Fruit fly (Drosophila melanogaster) whole organism, embryonic: ENCODE measurements around the gene CG18675.

ENCODE experiments used
- Awh ChIP-seq: fragments of 200-800 bp; sonication (Bioruptor generic); IDR thresholded peaks from 2 replicates; pipeline ENCODE4, ENCODE4 v1.3.6; 2022; ENCODE audit warnings: missing biosample characterization, missing genetic modification characterization
- B-H2 ChIP-seq: fragments of 200-800 bp; sonication (Bioruptor generic); optimal IDR thresholded peaks from 2 replicates; lab custom pipeline; 2018; ENCODE audit warnings: missing biosample characterization, mild to moderate bottlenecking, missing genetic modification characterization
- Bteb2 ChIP-seq: fragments of 200-800 bp; sonication (Bioruptor generic); optimal IDR thresholded peaks from 2 replicates; lab custom pipeline; 2016; ENCODE audit warnings: missing biosample characterization, missing genetic modification characterization
- CG1024 ChIP-seq: fragments of 200-800 bp; sonication (Bioruptor generic); IDR thresholded peaks from 2 replicates; pipeline ENCODE4 v1.3.6; 2022; ENCODE audit warnings: missing biosample characterization, missing genetic modification characterization
- CG10321 ChIP-seq: fragments of 200-800 bp; sonication (Bioruptor generic); IDR thresholded peaks from 2 replicates; pipeline ENCODE4 v1.3.6; 2022; ENCODE audit warnings: missing biosample characterization, missing genetic modification characterization
- CG11695 ChIP-seq: fragments of 200-800 bp; sonication (Bioruptor generic); IDR thresholded peaks from 3 replicates; pipeline ENCODE4 v1.3.6; 2022; ENCODE audit warnings: missing biosample characterization, missing genetic modification characterization
- CG13123 ChIP-seq: fragments of 200-800 bp; sonication (Bioruptor generic); optimal IDR thresholded peaks from 2 replicates; lab custom pipeline; 2016; ENCODE audit warnings: missing biosample characterization, missing genetic modification characterization
- CG14710 ChIP-seq: fragments of 200-800 bp; sonication (Bioruptor generic); optimal IDR thresholded peaks from 3 replicates; lab custom pipeline; 2019; ENCODE audit warnings: missing biosample characterization, mild to moderate bottlenecking, missing genetic modification characterization, moderate library complexity
- CG18476 ChIP-seq: fragments of 200-800 bp; sonication (Bioruptor generic); optimal IDR thresholded peaks from 2 replicates; lab custom pipeline; 2016; ENCODE audit warnings: missing biosample characterization, mild to moderate bottlenecking, missing genetic modification characterization
- CG18764 ChIP-seq: fragments of 200-800 bp; sonication (Bioruptor generic); optimal IDR thresholded peaks from 3 replicates; lab custom pipeline; 2016; ENCODE audit warnings: missing biosample characterization, missing genetic modification characterization
- CG2129 ChIP-seq: fragments of 200-800 bp; sonication (Bioruptor generic); IDR thresholded peaks from 2 replicates; pipeline ENCODE4 v1.3.6; 2022; ENCODE audit warnings: missing biosample characterization, missing genetic modification characterization; ENCODE audit not compliant: partially characterized antibody
- CG2199 ChIP-seq: fragments of 200-800 bp; sonication (Bioruptor generic); IDR thresholded peaks from 3 replicates; pipeline ENCODE4 v1.3.6; 2022; ENCODE audit warnings: missing biosample characterization, missing genetic modification characterization
- CG6689 ChIP-seq: fragments of 200-800 bp; sonication (Bioruptor generic); IDR thresholded peaks from 2 replicates; pipeline ENCODE4 v1.3.6; 2022; ENCODE audit warnings: missing biosample characterization, missing genetic modification characterization
- CG9797 ChIP-seq: fragments of 200-800 bp; sonication (Bioruptor generic); optimal IDR thresholded peaks from 3 replicates; lab custom pipeline; 2018; ENCODE audit warnings: missing biosample characterization, mild to moderate bottlenecking, missing genetic modification characterization
- CoRest ChIP-seq: fragments of 200-800 bp; sonication (Bioruptor generic); optimal IDR thresholded peaks from 3 replicates; lab custom pipeline; 2018; ENCODE audit warnings: missing biosample characterization, mild to moderate bottlenecking, missing genetic modification characterization, moderate library complexity
- Dad ChIP-seq: fragments of 200-800 bp; sonication (Bioruptor generic); optimal IDR thresholded peaks from 3 replicates; lab custom pipeline; 2016; ENCODE audit warnings: missing biosample characterization, missing genetic modification characterization
- Drgx ChIP-seq: fragments of 200-800 bp; sonication (Bioruptor generic); IDR thresholded peaks from 2 replicates; pipeline ENCODE4 v1.3.6; 2022; ENCODE audit warnings: missing biosample characterization, missing genetic modification characterization
- E2f1 ChIP-seq: fragments of 200-800 bp; sonication (Bioruptor generic); IDR thresholded peaks from 2 replicates; pipeline ENCODE4 v1.3.6; 2022; ENCODE audit warnings: missing biosample characterization, missing genetic modification characterization
- HLHmδ ChIP-seq: fragments of 200-800 bp; sonication (Bioruptor generic); optimal IDR thresholded peaks from 2 replicates; lab custom pipeline; 2018; ENCODE audit warnings: missing biosample characterization, mild to moderate bottlenecking, missing genetic modification characterization, moderate library complexity
- Hr51 ChIP-seq, 2 experiments: fragments of 200-800 bp; sonication (Bioruptor generic); optimal IDR thresholded peaks; 2 replicates in 1 of 2; 3 replicates in 1 of 2; lab custom pipeline; 2016 to 2018; ENCODE audit warnings: missing biosample characterization in 2 of 2, missing genetic modification characterization in 2 of 2, mild to moderate bottlenecking in 1 of 2, moderate library complexity in 1 of 2
- Hr78 ChIP-seq, 2 experiments: fragments of 200-800 bp in 1 of 2; fragments of >200 bp in 1 of 2; sonication (Bioruptor generic) in 1 of 2; optimal IDR thresholded peaks; 2 replicates each; lab custom pipeline; 2017 to 2019; ENCODE audit warnings: missing biosample characterization in 2 of 2, missing genetic modification characterization in 2 of 2, mild to moderate bottlenecking in 1 of 2, moderate library complexity in 1 of 2
- Kr ChIP-seq: fragments of 200-800 bp; sonication (Bioruptor generic); optimal IDR thresholded peaks from 2 replicates; lab custom pipeline; 2017; ENCODE audit warnings: missing biosample characterization, mild to moderate bottlenecking, missing genetic modification characterization
- Lpt ChIP-seq: fragments of >200 bp; optimal IDR thresholded peaks from 2 replicates; lab custom pipeline; 2018; ENCODE audit warnings: missing biosample characterization, missing genetic modification characterization
- Oli ChIP-seq: fragments of 200-800 bp; sonication (Bioruptor generic); optimal IDR thresholded peaks from 2 replicates; lab custom pipeline; 2018; ENCODE audit warnings: missing biosample characterization, mild to moderate bottlenecking, missing genetic modification characterization, moderate library complexity
- Poxn ChIP-seq: fragments of 200-800 bp; sonication (Bioruptor generic); IDR thresholded peaks from 2 replicates; pipeline ENCODE4 v1.3.6; 2022; ENCODE audit warnings: missing biosample characterization, missing genetic modification characterization
- Sox100B ChIP-seq: fragments of 200-800 bp; sonication (Bioruptor generic); optimal IDR thresholded peaks from 3 replicates; lab custom pipeline; 2018; ENCODE audit warnings: missing biosample characterization, mild to moderate bottlenecking, missing genetic modification characterization
- Spps ChIP-seq: fragments of 200-800 bp; sonication (Bioruptor generic); optimal IDR thresholded peaks from 2 replicates; lab custom pipeline; 2018; ENCODE audit warnings: missing biosample characterization, mild to moderate bottlenecking, missing genetic modification characterization
- Tbp ChIP-seq: fragments of >200 bp; optimal IDR thresholded peaks from 2 replicates; lab custom pipeline; 2018; ENCODE audit warnings: missing biosample characterization, missing genetic modification characterization
- Vsx1 ChIP-seq: fragments of 200-800 bp; sonication (Bioruptor generic); optimal IDR thresholded peaks from 2 replicates; lab custom pipeline; 2017; ENCODE audit warnings: missing biosample characterization, mild to moderate bottlenecking, missing genetic modification characterization, missing genetic modification reagents
- abd-A ChIP-seq: fragments of 200-800 bp; sonication (Bioruptor generic); optimal IDR thresholded peaks from 3 replicates; lab custom pipeline; 2019; ENCODE audit warnings: missing biosample characterization, mild to moderate bottlenecking, missing genetic modification characterization, moderate library complexity
- ac ChIP-seq: fragments of 200-800 bp; sonication (Bioruptor generic); optimal IDR thresholded peaks from 3 replicates; lab custom pipeline; 2017; ENCODE audit warnings: missing biosample characterization, mild to moderate bottlenecking, missing genetic modification characterization
- aop ChIP-seq: fragments of 200-800 bp; sonication (Bioruptor generic); IDR thresholded peaks from 2 replicates; pipeline ENCODE4 v1.3.6; 2022; ENCODE audit warnings: missing biosample characterization, missing genetic modification characterization
- chm ChIP-seq: fragments of 200-800 bp; sonication (Bioruptor generic); IDR thresholded peaks from 2 replicates; pipeline ENCODE4 v1.3.6; 2022; ENCODE audit warnings: missing biosample characterization, missing genetic modification characterization
- crc ChIP-seq: fragments of 200-800 bp; sonication (Bioruptor generic); optimal IDR thresholded peaks from 2 replicates; lab custom pipeline; 2016; ENCODE audit warnings: missing biosample characterization, missing genetic modification characterization
- emc ChIP-seq: fragments of 200-800 bp; sonication (Bioruptor generic); optimal IDR thresholded peaks from 2 replicates; lab custom pipeline; 2016; ENCODE audit warnings: missing biosample characterization, missing genetic modification characterization
- eve ChIP-seq, 2 experiments: fragments of >200 bp; optimal IDR thresholded peaks; 2 replicates each; lab custom pipeline; 2017; ENCODE audit warnings: missing biosample characterization in 2 of 2, missing genetic modification characterization in 2 of 2
- exex ChIP-seq: fragments of 200-800 bp; sonication (Bioruptor generic); optimal IDR thresholded peaks from 4 replicates; lab custom pipeline; 2018; ENCODE audit warnings: missing biosample characterization, mild to moderate bottlenecking, missing genetic modification characterization, moderate library complexity
- fru ChIP-seq: fragments of >200 bp; optimal IDR thresholded peaks from 2 replicates; lab custom pipeline; 2017
- gsb ChIP-seq: fragments of 200-800 bp; sonication (Bioruptor generic); IDR thresholded peaks from 2 replicates; pipeline ENCODE4 v1.3.6; 2022; ENCODE audit warnings: missing biosample characterization, missing genetic modification characterization
- ham ChIP-seq: fragments of 200-800 bp; sonication (Bioruptor generic); IDR thresholded peaks from 2 replicates; pipeline ENCODE4 v1.3.6; 2022; ENCODE audit warnings: missing biosample characterization, missing genetic modification characterization
- hb ChIP-seq: fragments of 200-800 bp; sonication (Bioruptor generic); IDR thresholded peaks from 3 replicates; pipeline ENCODE4 v1.3.6; 2022; ENCODE audit warnings: missing biosample characterization, missing genetic modification characterization; ENCODE audit not compliant: partially characterized antibody
- hbn ChIP-seq: fragments of 200-800 bp; sonication (Bioruptor generic); IDR thresholded peaks from 2 replicates; pipeline ENCODE4 v1.3.6; 2022; ENCODE audit warnings: missing biosample characterization, missing genetic modification characterization; ENCODE audit not compliant: partially characterized antibody
- lov ChIP-seq, 2 experiments: fragments of 200-800 bp in 1 of 2; fragments of >200 bp in 1 of 2; sonication (Bioruptor generic) in 1 of 2; IDR thresholded peaks in 1 of 2; optimal IDR thresholded peaks in 1 of 2; 2 replicates in 1 of 2; 3 replicates in 1 of 2; pipeline versions ENCODE4 v1.3.6 to Lab custom; 2017 to 2022; ENCODE audit warnings: missing biosample characterization in 1 of 2, missing genetic modification characterization in 1 of 2
- nau ChIP-seq: fragments of 200-800 bp; sonication (Bioruptor generic); optimal IDR thresholded peaks from 3 replicates; lab custom pipeline; 2017; ENCODE audit warnings: missing biosample characterization, mild to moderate bottlenecking, missing genetic modification characterization, missing genetic modification reagents
- oc ChIP-seq: fragments of 200-800 bp; sonication (Bioruptor generic); optimal IDR thresholded peaks from 2 replicates; lab custom pipeline; 2018; ENCODE audit warnings: missing biosample characterization, mild to moderate bottlenecking, missing genetic modification characterization, moderate library complexity
- row ChIP-seq: fragments of 200-800 bp; sonication (Bioruptor generic); IDR thresholded peaks from 3 replicates; pipeline ENCODE4 v1.3.6; 2022; ENCODE audit warnings: missing biosample characterization, missing genetic modification characterization
- ssp ChIP-seq: fragments of 200-800 bp; sonication (Bioruptor generic); IDR thresholded peaks from 2 replicates; pipeline ENCODE4 v1.3.6; 2022; ENCODE audit warnings: missing biosample characterization, missing genetic modification characterization
- toy ChIP-seq: fragments of 200-800 bp; sonication (Bioruptor generic); IDR thresholded peaks from 2 replicates; pipeline ENCODE4 v1.3.6; 2022; ENCODE audit warnings: missing biosample characterization, missing genetic modification characterization

The CG18675 gene

DNA sequence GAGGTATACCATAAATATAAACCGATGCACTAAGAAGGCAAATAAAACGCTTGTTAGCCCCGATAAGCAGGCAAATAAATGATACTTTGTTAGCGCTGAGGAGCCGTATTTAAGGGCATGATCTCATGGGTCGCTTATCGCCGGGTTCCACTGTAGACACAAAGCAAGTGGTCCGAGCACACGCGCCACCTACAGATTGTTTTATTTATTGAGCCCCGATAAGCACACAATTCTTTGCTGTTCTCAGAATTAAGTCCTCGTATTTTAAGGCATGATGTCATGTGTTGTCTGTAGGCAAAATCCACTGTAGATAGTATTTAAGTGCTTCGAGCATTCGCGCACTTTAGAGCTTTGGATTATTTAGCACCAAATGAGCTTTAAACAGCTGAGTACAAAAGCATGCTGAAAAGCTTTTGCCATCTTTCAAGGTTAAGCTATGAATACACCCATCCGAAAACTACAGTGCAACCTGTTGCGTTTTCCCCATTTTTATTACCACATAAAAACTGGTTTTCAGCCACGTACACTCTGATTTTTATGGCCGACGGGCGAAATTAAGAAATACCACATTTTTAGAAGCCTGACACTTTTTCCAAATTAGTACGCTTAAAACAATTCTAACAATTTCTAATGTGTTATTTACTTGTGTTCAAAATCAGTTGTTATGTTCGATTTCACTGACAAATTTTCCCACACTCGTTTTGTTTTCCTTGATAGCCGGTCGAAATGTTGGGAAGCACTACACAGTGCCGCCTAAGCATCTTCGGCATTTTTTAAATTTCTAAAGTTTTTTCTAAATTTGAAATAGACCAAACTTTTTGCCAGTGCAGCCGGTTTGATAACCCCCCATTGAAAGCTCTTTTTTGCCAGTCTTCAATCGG is 66.0 kb downstream of the CG18675 start, which contains the start of gene Sqor (continued):
- TF ChIP-seq Tbp (GFP tag; lab: Kevin White, UChicago): no peak
- TF ChIP-seq ac: no peak
- no peak for TF ChIP-seq hbn
- TF ChIP-seq ham (GFP tag; lab: Robert Waterston, UW): peak; percentile 70; the same call in 1 of the 2 replicates
- TF ChIP-seq Lpt (GFP tag; lab: Kevin White, UChicago): no peak
- peak; percentile 29 for TF ChIP-seq CG13123 (GFP tag; lab: Kevin White, UChicago)
- TF ChIP-seq row: peak; percentile 95
- peak; percentile 83 for TF ChIP-seq oc
- TF ChIP-seq lov (optimal IDR thresholded peaks at IDR 0.05; lab: Kevin White, UChicago): no peak
- TF ChIP-seq lov (GFP tag; IDR thresholded peaks at IDR 0.05; lab: Robert Waterston, UW): peak; percentile 59; the same call in 1 of the 3 replicates
- TF ChIP-seq Kr (GFP tag; lab: Kevin White, UChicago): no peak
- TF ChIP-seq CG9797 (GFP tag; lab: Kevin White, UChicago): no peak
- TF ChIP-seq CG14710 (tag; lab: Kevin White, UChicago): peak; percentile 21
- peak; percentile 89 to 95 for TF ChIP-seq Hr51 (GFP tag; optimal IDR thresholded peaks at IDR 0.05; lab: Kevin White, UChicago)
- TF ChIP-seq Spps (tag; lab: Kevin White, UChicago): no peak
- TF ChIP-seq CoRest: peak; percentile 91
- peak in 1 of 2 experiments; percentile 50 for TF ChIP-seq Hr78 (GFP tag; optimal IDR thresholded peaks at IDR 0.05; lab: Kevin White, UChicago)
- peak; percentile 78 for TF ChIP-seq B-H2 (GFP tag; lab: Kevin White, UChicago)
- TF ChIP-seq Vsx1: no peak
- peak; percentile 71 for TF ChIP-seq emc
- peak; percentile 70; the same call in 2 of the 3 replicates for TF ChIP-seq CG2199 (GFP tag; lab: Robert Waterston, UW)
- no peak for TF ChIP-seq HLHmδ (GFP tag; lab: Kevin White, UChicago)
- peak; percentile 73; the same call in 1 of the 2 replicates for TF ChIP-seq aop
- peak; percentile 61 for TF ChIP-seq Poxn (GFP tag; lab: Robert Waterston, UW)
- peak; percentile 57; the same call in 1 of the 2 replicates for TF ChIP-seq CG10321
- peak; percentile 87 for TF ChIP-seq Oli
- TF ChIP-seq gsb (GFP tag; lab: Robert Waterston, UW): peak; percentile 74
- TF ChIP-seq ssp (GFP tag; lab: Robert Waterston, UW): peak; percentile 47
- peak; percentile 76 for TF ChIP-seq E2f1
- peak; percentile 44 for TF ChIP-seq exex
- TF ChIP-seq Sox100B (GFP tag; lab: Kevin White, UChicago): no peak
- peak; percentile 86 for TF ChIP-seq crc
- peak; percentile 55; the same call in 1 of the 2 replicates for TF ChIP-seq chm (GFP tag; lab: Robert Waterston, UW)
- peak; percentile 60; the same call in 1 of the 2 replicates for TF ChIP-seq toy
- peak; percentile 54 for TF ChIP-seq CG18764 (GFP tag; lab: Kevin White, UChicago)
- TF ChIP-seq CG11695 (GFP tag; lab: Robert Waterston, UW): peak; percentile 85
- TF ChIP-seq CG18476 (GFP tag; lab: Kevin White, UChicago): peak; percentile 66
- TF ChIP-seq eve (GFP tag; optimal IDR thresholded peaks at IDR 0.05; lab: Kevin White, UChicago): no peak
- peak; percentile 85 for TF ChIP-seq Bteb2 (GFP tag; lab: Kevin White, UChicago)
- TF ChIP-seq Awh: peak; percentile 64; the same call in 1 of the 2 replicates
- no peak for TF ChIP-seq nau (GFP tag; lab: Kevin White, UChicago)
- TF ChIP-seq Dad (GFP tag; lab: Kevin White, UChicago): peak; percentile 77
- no peak for TF ChIP-seq fru
- TF ChIP-seq abd-A (tag; lab: Kevin White, UChicago): no peak
- TF ChIP-seq CG1024 (GFP tag; lab: Robert Waterston, UW): peak; percentile 59
- TF ChIP-seq CG6689 (GFP tag; lab: Robert Waterston, UW): peak; percentile 75
- TF ChIP-seq CG2129 (GFP tag; lab: Robert Waterston, UW): no peak
- no peak for TF ChIP-seq hb
- peak; percentile 92 for TF ChIP-seq Drgx (GFP tag; lab: Robert Waterston, UW)
